Worm (Caenorhabditis elegans): ENCODE results near the gene fig-1.
A peak's percentile ranks its signal among the peaks of the same experiment; 100 is the strongest.

Gene fig-1

ce11 chrV:10961448-10961870 is 19.6 kb downstream of the fig-1 start:
- TF ChIP-seq unc-130 (GFP tag; optimal IDR thresholded peaks at IDR 0.05) (no peak), ztf-25 (GFP tag; IDR thresholded peaks at IDR 0.05) (no peak), F33H1.4 (GFP tag; IDR thresholded peaks at IDR 0.05) (no peak), Y67H2A.10 (GFP tag; conservative IDR thresholded peaks at IDR 0.05) (no peak), pbrm-1 (GFP tag; IDR thresholded peaks at IDR 0.05) (peak; percentile 52; the same call in 1 of the 2 replicates), athp-1 (tag; optimal IDR thresholded peaks at IDR 0.05) (no peak), zfh-2 (GFP tag; conservative IDR thresholded peaks at IDR 0.05) (peak; percentile 86), hmg-1.2 (GFP tag; IDR thresholded peaks at IDR 0.05) (peak; percentile 53; the same call in 1 of the 2 replicates), F37B4.10 (GFP tag; IDR thresholded peaks at IDR 0.05) (no peak), lin-40 (tag; optimal IDR thresholded peaks at IDR 0.05) (peak; percentile 34), snpc-1.1 (tag; optimal IDR thresholded peaks at IDR 0.05; ENCODE audit: insufficient read depth) (no peak), aptf-2 (GFP tag; conservative IDR thresholded peaks at IDR 0.05) (no peak), ekl-4 (GFP tag; IDR thresholded peaks at IDR 0.05) (0 out of 2 replicates have a peak, but pooled peaks have one; percentile 39), let-607 (tag; optimal IDR thresholded peaks at IDR 0.05) (no peak), zim-3 (tag; optimal IDR thresholded peaks at IDR 0.05) (no peak), cebp-2 (GFP tag; IDR thresholded peaks at IDR 0.05) (no peak), nfyb-1 (GFP tag; IDR thresholded peaks at IDR 0.05) (peak; percentile 29; the same call in 1 of the 2 replicates), attf-5 (GFP tag; optimal IDR thresholded peaks at IDR 0.05) (peak; percentile 38), snpc-4 (GFP tag; optimal IDR thresholded peaks at IDR 0.05) (no peak), snpc-4 (tag; optimal IDR thresholded peaks at IDR 0.05) (peak in 1 of 4 experiments; percentile 23), Y56A3A.18 (GFP tag; IDR thresholded peaks at IDR 0.05) (0 out of 2 replicates have a peak, but pooled peaks have one; percentile 43), ZK185.1 (tag; optimal IDR thresholded peaks at IDR 0.05; ENCODE audit: poor library complexity, severe bottlenecking) (peak; percentile 19), C17E4.6 (GFP tag; IDR thresholded peaks at IDR 0.05) (no peak), lag-1 (GFP tag; IDR thresholded peaks at IDR 0.05) (no peak), ceh-27 (GFP tag; optimal IDR thresholded peaks at IDR 0.05) (peak; percentile 67), die-1 (tag; optimal IDR thresholded peaks at IDR 0.05) (no peak), hrde-1 (tag; optimal IDR thresholded peaks at IDR 0.05; ENCODE audit: borderline replicate concordance) (no peak), atf-7 (tag; optimal IDR thresholded peaks at IDR 0.05) (peak; percentile 48), nhr-80 (tag; optimal IDR thresholded peaks at IDR 0.05) (peak; percentile 7), hmg-20 (GFP tag; IDR thresholded peaks at IDR 0.05) (no peak), B0336.3 (GFP tag; IDR thresholded peaks at IDR 0.05) (peak; percentile 36; the same call in 1 of the 2 replicates), F10E7.11 (tag; optimal IDR thresholded peaks at IDR 0.05) (peak; percentile 56), snpc-3.4 (tag; optimal IDR thresholded peaks at IDR 0.05) (no peak), K12H6.12 (tag; optimal IDR thresholded peaks at IDR 0.05) (peak; percentile 67), ztf-22 (GFP tag; optimal IDR thresholded peaks at IDR 0.05) (no peak), unc-62 (GFP tag; optimal IDR thresholded peaks at IDR 0.05) (no peak), ztf-6 (GFP tag; IDR thresholded peaks at IDR 0.05) (no peak), let-526 (GFP tag; IDR thresholded peaks at IDR 0.05) (no peak), F52B5.7 (tag; optimal IDR thresholded peaks at IDR 0.05) (peak; percentile 28), him-1 (tag; optimal IDR thresholded peaks at IDR 0.05) (no peak), pha-4 (tag; optimal IDR thresholded peaks at IDR 0.05) (no peak), somi-1 (GFP tag; optimal IDR thresholded peaks at IDR 0.05) (peak; percentile 40), madf-10 (tag; optimal IDR thresholded peaks at IDR 0.05) (peak; percentile 12), hsf-1 (GFP tag; IDR thresholded peaks at IDR 0.05) (0 out of 2 replicates have a peak, but pooled peaks have one; percentile 15), mcd-1 (GFP tag; IDR thresholded peaks at IDR 0.05) (peak; percentile 29; the same call in 1 of the 2 replicates), tbp1 (GFP tag; optimal IDR thresholded peaks at IDR 0.05) (peak; percentile 10), Y53G8AR.9 (GFP tag; conservative IDR thresholded peaks at IDR 0.05) (no peak), ztf-3 (GFP tag; optimal IDR thresholded peaks at IDR 0.05) (peak; percentile 26)
